Worm (Caenorhabditis elegans) whole organism, L2 larva: ENCODE results near the gene btb-9.

Experiments used
- C34F6.9 ChIP-seq: fragments of 150-350 bp; optimal IDR thresholded peaks from 2 replicates; lab custom pipeline; 2014; ENCODE audit warnings: missing biosample characterization, missing genetic modification characterization
- F13H6.1 ChIP-seq: sonication (generic microtip); optimal IDR thresholded peaks from 2 replicates; lab custom pipeline; 2016; ENCODE audit warnings: missing genetic modification characterization, missing compliant biosample characterization
- R02D3.7 ChIP-seq: fragments of 150-350 bp; optimal IDR thresholded peaks from 2 replicates; lab custom pipeline; 2014; ENCODE audit warnings: missing biosample characterization, missing genetic modification characterization
- ZK546.5 ChIP-seq: sonication (generic microtip); optimal IDR thresholded peaks from 2 replicates; lab custom pipeline; 2017; ENCODE audit warnings: missing biosample characterization, missing genetic modification characterization
- alr-1 ChIP-seq: fragments of 150-350 bp; optimal IDR thresholded peaks from 2 replicates; lab custom pipeline; 2014; ENCODE audit warnings: missing biosample characterization, missing genetic modification characterization
- aly-2 ChIP-seq: fragments of 150-350 bp; optimal IDR thresholded peaks from 2 replicates; lab custom pipeline; 2014; ENCODE audit warnings: missing biosample characterization, missing genetic modification characterization
- ama-1 ChIP-seq: fragments of 150-350 bp; optimal IDR thresholded peaks from 2 replicates; lab custom pipeline; 2018; ENCODE audit warnings: inconsistent platforms
- blmp-1 ChIP-seq: sonication (generic microtip); optimal IDR thresholded peaks from 2 replicates; lab custom pipeline; 2017; ENCODE audit warnings: missing genetic modification characterization, mild to moderate bottlenecking, missing compliant biosample characterization, antibody characterized with exemption, moderate library complexity; ENCODE audit not compliant: insufficient read depth
- ceh-16 ChIP-seq: fragments of 150-350 bp; optimal IDR thresholded peaks from 2 replicates; lab custom pipeline; 2014; ENCODE audit warnings: missing biosample characterization, missing genetic modification characterization
- ceh-82 ChIP-seq: fragments of 150-350 bp; optimal IDR thresholded peaks from 2 replicates; lab custom pipeline; 2014; ENCODE audit warnings: missing biosample characterization, missing genetic modification characterization
- dmd-4 ChIP-seq: sonication (generic microtip); optimal IDR thresholded peaks from 2 replicates; lab custom pipeline; 2017; ENCODE audit warnings: missing biosample characterization, missing genetic modification characterization
- egl-27 ChIP-seq: sonication (generic microtip); optimal IDR thresholded peaks from 3 replicates; lab custom pipeline; 2017; ENCODE audit warnings: missing biosample characterization, missing genetic modification reagents, missing genetic modification characterization
- elt-1 ChIP-seq: fragments of 150-350 bp; optimal IDR thresholded peaks from 2 replicates; lab custom pipeline; 2014; ENCODE audit warnings: missing biosample characterization, missing genetic modification characterization
- elt-3 ChIP-seq: sonication (generic microtip); optimal IDR thresholded peaks from 2 replicates; lab custom pipeline; 2017; ENCODE audit warnings: missing biosample characterization, missing genetic modification characterization
- fos-1 ChIP-seq: fragments of 150-350 bp; optimal IDR thresholded peaks from 2 replicates; lab custom pipeline; 2014; ENCODE audit warnings: missing biosample characterization, missing genetic modification characterization
- gmeb-1 ChIP-seq: fragments of 150-350 bp; optimal IDR thresholded peaks from 2 replicates; lab custom pipeline; 2014; ENCODE audit warnings: missing biosample characterization, missing genetic modification characterization
- lin-13 ChIP-seq: fragments of 150-350 bp; optimal IDR thresholded peaks from 2 replicates; lab custom pipeline; 2014; ENCODE audit warnings: missing biosample characterization, missing genetic modification reagents, missing genetic modification characterization
- lin-39 ChIP-seq: fragments of 150-350 bp; optimal IDR thresholded peaks from 2 replicates; lab custom pipeline; 2014; ENCODE audit warnings: missing biosample characterization, missing genetic modification reagents, missing genetic modification characterization
- lsy-2 ChIP-seq, 2 experiments: fragments of 150-350 bp in 1 of 2; sonication (generic microtip) in 1 of 2; optimal IDR thresholded peaks; 2 replicates each; lab custom pipeline; 2014 to 2017; ENCODE audit warnings: missing biosample characterization in 2 of 2, missing genetic modification characterization in 2 of 2
- mbf-1 ChIP-seq: sonication (generic microtip); optimal IDR thresholded peaks from 2 replicates; lab custom pipeline; 2017; ENCODE audit warnings: missing biosample characterization, missing genetic modification characterization
- mdl-1 ChIP-seq, 2 experiments: fragments of 150-350 bp in 1 of 2; sonication (generic microtip) in 1 of 2; optimal IDR thresholded peaks; 2 replicates each; lab custom pipeline; 2017; ENCODE audit warnings: missing biosample characterization in 2 of 2, missing genetic modification characterization in 2 of 2
- nhr-10 ChIP-seq: sonication (generic microtip); optimal IDR thresholded peaks from 2 replicates; lab custom pipeline; 2017; ENCODE audit warnings: missing biosample characterization, missing genetic modification characterization
- nhr-11 ChIP-seq: fragments of 150-350 bp; optimal IDR thresholded peaks from 2 replicates; lab custom pipeline; 2014; ENCODE audit warnings: missing biosample characterization, missing genetic modification characterization
- nhr-21 ChIP-seq: fragments of 150-350 bp; optimal IDR thresholded peaks from 2 replicates; lab custom pipeline; 2014; ENCODE audit warnings: missing biosample characterization, missing genetic modification characterization
- nhr-23 ChIP-seq: fragments of 150-350 bp; optimal IDR thresholded peaks from 2 replicates; lab custom pipeline; 2014; ENCODE audit warnings: missing biosample characterization, missing genetic modification reagents, missing genetic modification characterization
- nhr-237 ChIP-seq: fragments of 150-350 bp; optimal IDR thresholded peaks from 2 replicates; lab custom pipeline; 2014; ENCODE audit warnings: missing biosample characterization, missing genetic modification characterization
- nhr-25 ChIP-seq: fragments of 150-350 bp; sonication (generic microtip); optimal IDR thresholded peaks from 3 replicates; lab custom pipeline; 2014; ENCODE audit warnings: missing biosample characterization, missing genetic modification characterization
- nhr-77 ChIP-seq: fragments of 150-350 bp; optimal IDR thresholded peaks from 2 replicates; lab custom pipeline; 2014; ENCODE audit warnings: missing biosample characterization, missing genetic modification characterization
- peb-1 ChIP-seq: fragments of 150-350 bp; optimal IDR thresholded peaks from 2 replicates; lab custom pipeline; 2014; ENCODE audit warnings: missing biosample characterization, missing genetic modification characterization
- sem-4 ChIP-seq: fragments of 150-350 bp; optimal IDR thresholded peaks from 2 replicates; lab custom pipeline; 2014; ENCODE audit warnings: missing biosample characterization, missing genetic modification reagents, missing genetic modification characterization
- sma-9 ChIP-seq, 2 experiments: fragments of 150-350 bp in 1 of 2; sonication (generic microtip) in 1 of 2; optimal IDR thresholded peaks; 2 replicates each; lab custom pipeline; 2014 to 2016; ENCODE audit warnings: missing genetic modification characterization in 2 of 2, mild to moderate bottlenecking in 1 of 2, missing biosample characterization in 1 of 2, missing compliant biosample characterization in 1 of 2, missing genetic modification reagents in 1 of 2, moderate library complexity in 1 of 2
- unc-39 ChIP-seq: fragments of 150-350 bp; optimal IDR thresholded peaks from 2 replicates; lab custom pipeline; 2014; ENCODE audit warnings: missing biosample characterization, missing genetic modification characterization
- unc-62 ChIP-seq: fragments of 150-350 bp; optimal IDR thresholded peaks from 2 replicates; lab custom pipeline; 2014; ENCODE audit warnings: missing biosample characterization, missing genetic modification reagents, missing genetic modification characterization
- zag-1 ChIP-seq: fragments of 150-350 bp; optimal IDR thresholded peaks from 2 replicates; lab custom pipeline; 2014; ENCODE audit warnings: missing biosample characterization, missing genetic modification characterization
- ztf-1 ChIP-seq: fragments of 200-800 bp; sonication (Bioruptor generic); conservative IDR thresholded peaks from 2 replicates; pipeline ENCODE4 v1.3.6; 2022; ENCODE audit warnings: missing genetic modification characterization, missing compliant biosample characterization
- ztf-11 ChIP-seq: sonication (generic microtip); optimal IDR thresholded peaks from 2 replicates; lab custom pipeline; 2017; ENCODE audit warnings: missing biosample characterization, missing genetic modification characterization

Gene btb-9

DNA sequence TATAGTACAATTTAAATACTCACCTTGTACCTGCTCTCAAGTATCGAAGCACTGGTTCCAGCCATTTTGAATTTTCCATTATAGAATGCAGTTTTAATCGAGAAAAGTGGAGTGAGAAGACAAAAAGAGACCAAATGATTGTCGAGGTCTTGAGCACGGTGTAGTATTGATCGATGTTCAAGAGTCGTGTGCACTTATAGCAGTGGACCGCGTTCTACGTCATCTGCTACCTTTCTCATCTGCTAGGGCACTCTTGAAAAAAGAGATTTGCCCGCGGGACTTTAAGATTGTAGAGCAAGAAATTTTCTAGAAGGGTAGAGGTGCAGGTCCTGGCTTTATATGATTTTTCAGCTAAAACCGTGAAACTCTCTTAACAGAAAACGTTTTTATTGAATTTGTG is 35.5 kb upstream of the btb-9 start, which contains the start of gene fbxc-21:
fbxc-21 (minus strand) TSS at position 101 of the 400 bp plus-strand sequence.
- TF ChIP-seq lin-39 (tag; lab: Kevin White, UChicago) (no peak), elt-1 (no peak)

DNA sequence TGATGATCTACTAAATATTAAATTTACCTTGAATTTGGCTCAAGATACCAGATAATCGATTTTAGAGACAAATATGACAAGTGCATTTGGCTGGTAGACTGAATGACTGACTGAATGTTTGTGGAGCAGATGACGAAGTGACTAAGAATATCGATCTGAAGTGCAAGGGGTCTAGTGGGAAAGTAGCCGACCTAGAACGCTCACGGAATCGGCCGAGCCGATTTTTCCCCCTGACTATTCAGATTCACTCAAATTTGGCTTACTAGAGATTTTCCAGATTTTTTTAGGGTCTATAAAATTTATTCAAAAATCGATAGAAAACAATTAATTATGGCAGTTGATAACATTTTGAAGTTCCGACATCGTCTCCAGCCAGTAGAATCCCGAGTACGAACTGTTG is 33.8 kb upstream of the btb-9 start, which contains the start of gene fbxc-26:
fbxc-26 (minus strand) TSS at position 101 of the 400 bp plus-strand sequence.
- TF ChIP-seq nhr-11 = no peak
- no peak for TF ChIP-seq nhr-77 (tag; lab: Kevin White, UChicago)
- no peak for TF ChIP-seq blmp-1
- TF ChIP-seq unc-39 = no peak
- no peak for TF ChIP-seq gmeb-1 (tag; lab: Kevin White, UChicago)
- TF ChIP-seq ZK546.5 (tag; lab: Kevin White, UChicago) = no peak
- no peak for TF ChIP-seq lsy-2 (tag; optimal IDR thresholded peaks at IDR 0.05; lab: Kevin White, UChicago)
- no peak for TF ChIP-seq nhr-25
- no peak for TF ChIP-seq nhr-237 (tag; lab: Kevin White, UChicago)
- no peak for TF ChIP-seq fos-1 (tag; lab: Kevin White, UChicago)
- no peak for TF ChIP-seq ama-1 (lab: Kevin White, UChicago)
- TF ChIP-seq ztf-11 (tag; lab: Kevin White, UChicago) = no peak
- no peak for TF ChIP-seq egl-27 (tag; lab: Kevin White, UChicago)
- no peak for TF ChIP-seq elt-1
- no peak for TF ChIP-seq nhr-21
- TF ChIP-seq ztf-1 (GFP tag; lab: Robert Waterston, UW) = no peak

DNA sequence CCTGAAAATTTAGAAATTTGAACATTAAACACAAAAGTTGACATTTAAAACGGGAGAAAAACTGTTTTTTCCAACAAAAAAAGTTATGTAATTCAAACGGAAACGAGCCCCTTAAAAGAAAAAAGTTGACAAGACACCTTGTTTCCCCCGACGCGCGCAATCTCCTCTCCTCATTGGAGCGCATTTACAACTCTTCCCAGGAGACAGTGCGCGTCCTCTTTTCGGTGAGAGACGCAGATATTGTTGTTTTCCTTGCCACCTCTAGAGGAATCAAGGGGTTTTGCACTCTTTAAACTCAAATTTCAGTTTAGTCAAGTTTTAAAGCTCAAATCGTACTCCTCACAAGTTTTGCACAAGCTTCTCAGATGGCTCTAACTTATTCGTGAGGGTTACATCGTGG is 32.4 kb upstream of the btb-9 start, which contains the start of gene F58E1.13:
F58E1.13 (minus strand) TSS at position 12 of the 400 bp plus-strand sequence.
- no peak for TF ChIP-seq C34F6.9 (tag; lab: Kevin White, UChicago)
- no peak for TF ChIP-seq elt-3 (tag; lab: Kevin White, UChicago)
- TF ChIP-seq elt-1 = no peak
- TF ChIP-seq sma-9 (GFP tag; optimal IDR thresholded peaks at IDR 0.05; lab: Kevin White, UChicago) = no peak
- TF ChIP-seq sma-9 (tag; optimal IDR thresholded peaks at IDR 0.05; lab: Kevin White, UChicago) = no peak
- TF ChIP-seq dmd-4 (tag; lab: Kevin White, UChicago) = no peak
- no peak for TF ChIP-seq mbf-1 (tag; lab: Kevin White, UChicago)
- TF ChIP-seq sem-4 (tag; lab: Kevin White, UChicago) = no peak
- no peak for TF ChIP-seq fos-1 (tag; lab: Kevin White, UChicago)
- TF ChIP-seq blmp-1 = no peak
- no peak for TF ChIP-seq lin-39 (tag; lab: Kevin White, UChicago)
- no peak for TF ChIP-seq aly-2 (tag; lab: Kevin White, UChicago)
- TF ChIP-seq R02D3.7 (tag; lab: Kevin White, UChicago) = no peak
- TF ChIP-seq F13H6.1 = no peak
- no peak for TF ChIP-seq mdl-1 (tag; optimal IDR thresholded peaks at IDR 0.05; lab: Kevin White, UChicago)
- no peak for TF ChIP-seq unc-62 (GFP tag; lab: Kevin White, UChicago)
- no peak for TF ChIP-seq nhr-11
- no peak for TF ChIP-seq nhr-25
- no peak for TF ChIP-seq zag-1
- TF ChIP-seq alr-1 = no peak
- TF ChIP-seq ceh-16 (tag; lab: Kevin White, UChicago) = no peak
- TF ChIP-seq, all 48 proteins: peak for 0

DNA sequence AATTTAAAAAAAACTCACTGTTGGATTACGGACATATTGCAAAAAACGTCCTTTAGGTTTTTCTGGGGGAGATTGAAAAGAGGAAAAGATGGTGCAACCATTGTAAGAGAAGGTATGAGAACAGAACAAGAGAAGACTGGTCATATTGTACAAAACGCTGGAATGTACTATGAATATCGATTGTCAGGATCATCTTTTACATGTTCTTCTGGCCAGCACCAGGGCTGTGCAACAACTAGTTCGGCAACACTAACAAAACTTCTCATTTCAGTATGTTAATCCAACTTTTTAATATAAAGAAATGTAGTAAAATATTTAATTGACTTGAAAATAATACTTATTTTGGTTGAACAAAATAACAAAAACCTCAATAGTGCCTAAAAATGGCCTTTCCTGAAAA is 24.9 kb upstream of the btb-9 start, which contains the start of gene fbxb-47:
fbxb-47 (minus strand) TSS at position 101 of the 400 bp plus-strand sequence.
- TF ChIP-seq ZK546.5 (tag; lab: Kevin White, UChicago) (no peak), unc-62 (GFP tag; lab: Kevin White, UChicago) (no peak), nhr-23 (tag; lab: Kevin White, UChicago) (no peak), ama-1 (lab: Kevin White, UChicago) (no peak), lin-39 (tag; lab: Kevin White, UChicago) (no peak), peb-1 (tag; lab: Kevin White, UChicago) (no peak), nhr-10 (tag; lab: Kevin White, UChicago) (no peak), lin-13 (no peak), unc-39 (no peak), ceh-82 (tag; lab: Kevin White, UChicago) (no peak), ztf-11 (tag; lab: Kevin White, UChicago) (no peak), nhr-21 (no peak), nhr-25 (no peak)
